Fruit fly (Drosophila melanogaster): ENCODE results near the gene kraken.
A peak's percentile ranks its signal among the peaks of the same experiment; 100 is the strongest.

dm6 chr2L:866950-867744, 14.6 kb downstream of the kraken start:
- TF ChIP-seq CG7101 (tag; optimal IDR thresholded peaks at IDR 0.05) = peak; percentile 98
- peak; percentile 94 for TF ChIP-seq CG7045 (GFP tag; optimal IDR thresholded peaks at IDR 0.05)
- no peak for TF ChIP-seq cnc (optimal IDR thresholded peaks at IDR 0.05)

All from whole organism, adult.